Worm (Caenorhabditis elegans): ENCODE data around the gene Y53G8AR.1.

DNA sequence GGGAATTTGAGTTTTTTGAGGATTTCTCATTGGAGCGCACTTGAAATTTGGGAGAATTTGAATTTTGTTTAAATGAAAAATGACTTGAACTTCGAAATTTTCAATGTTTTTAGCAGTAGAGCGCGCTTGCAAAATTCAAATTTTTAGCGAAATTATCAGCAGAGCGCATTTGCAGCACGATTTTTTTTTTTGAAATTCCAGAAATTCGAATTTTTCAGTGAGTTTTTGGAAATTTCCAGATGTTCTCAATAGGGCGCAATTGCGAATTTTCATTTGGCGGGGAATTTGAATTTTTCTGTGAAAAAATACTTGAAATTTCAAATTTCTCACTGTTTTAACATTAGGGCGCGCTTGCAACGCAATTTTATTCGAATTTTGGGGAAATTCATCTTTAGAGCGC is 1.1 kb upstream of the Y53G8AR.1 start:
- TF ChIP-seq ama-1 (optimal IDR thresholded peaks at IDR 0.05) (no peak), fkh-10 (GFP tag; optimal IDR thresholded peaks at IDR 0.05) (no peak), ceh-9 (tag; optimal IDR thresholded peaks at IDR 0.05) (no peak)
